Worm (Caenorhabditis elegans) whole organism, L4 larva: ENCODE measurements around the gene sec-16A.1.

Experiments
- R02D3.7 ChIP-seq: fragments of 150-350 bp; sonication (generic microtip); optimal IDR thresholded peaks from 3 replicates; lab custom pipeline; 2014; ENCODE audit warnings: missing biosample characterization, missing genetic modification characterization
- ceh-20 ChIP-seq: fragments of 200-800 bp; sonication (Bioruptor generic); IDR thresholded peaks from 2 replicates; pipeline ENCODE4 v1.3.6; 2022; ENCODE audit warnings: missing genetic modification reagents, missing genetic modification characterization, missing compliant biosample characterization
- ceh-82 ChIP-seq: sonication (generic microtip); optimal IDR thresholded peaks from 2 replicates; lab custom pipeline; 2017; ENCODE audit warnings: missing biosample characterization, missing genetic modification characterization
- jun-1 ChIP-seq: fragments of 150-350 bp; optimal IDR thresholded peaks from 2 replicates; lab custom pipeline; 2014; ENCODE audit warnings: missing biosample characterization, missing genetic modification reagents, missing genetic modification characterization
- lin-38 ChIP-seq: fragments of 200-800 bp; sonication (Bioruptor generic); IDR thresholded peaks from 2 replicates; pipeline ENCODE4 v1.3.6; 2022; ENCODE audit warnings: missing genetic modification reagents, missing genetic modification characterization, missing compliant biosample characterization

DNA sequence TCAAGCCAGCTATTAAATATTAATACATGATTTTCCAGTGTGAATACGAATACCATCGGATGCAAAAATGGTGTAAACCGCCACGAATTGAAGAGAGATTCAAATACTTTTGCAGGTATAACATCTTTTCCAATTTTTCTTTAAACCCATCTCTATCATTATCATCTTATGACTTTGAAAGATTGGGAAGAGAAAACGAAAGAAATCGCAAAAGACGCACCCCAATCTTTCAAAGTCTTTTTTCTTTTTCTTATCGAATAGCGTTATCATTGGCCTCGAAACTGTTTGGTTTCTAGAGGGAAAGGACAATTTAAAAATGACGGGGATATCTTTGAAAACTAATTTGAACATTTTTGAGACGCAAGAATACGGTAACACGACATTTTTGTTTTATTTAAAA, 20.0 kb upstream of the sec-16A.1 start:
- no peak for TF ChIP-seq jun-1 (tag; lab: Kevin White, UChicago)
- no peak for TF ChIP-seq R02D3.7
- no peak for TF ChIP-seq lin-38 (GFP tag; lab: Robert Waterston, UW)
- no peak for TF ChIP-seq ceh-20 (GFP tag; lab: Robert Waterston, UW)
- TF ChIP-seq ceh-82 (tag; lab: Kevin White, UChicago): no peak
